Worm (Caenorhabditis elegans) whole organism, late embryonic: Measurements from ENCODE around the gene haf-2.

Source experiments
- ceh-34 ChIP-seq: sonication (generic microtip); optimal IDR thresholded peaks from 2 replicates; lab custom pipeline; 2016; ENCODE audit warnings: mild to moderate bottlenecking, missing genetic modification characterization, missing compliant biosample characterization
- elt-2 ChIP-seq: sonication (generic microtip); optimal IDR thresholded peaks from 2 replicates; lab custom pipeline; 2016; ENCODE audit warnings: missing genetic modification reagents, missing genetic modification characterization, missing compliant biosample characterization
- madf-2 ChIP-seq: sonication (generic microtip); optimal IDR thresholded peaks from 2 replicates; lab custom pipeline; 2017; ENCODE audit warnings: missing genetic modification characterization, missing compliant biosample characterization
- mec-3 ChIP-seq: sonication (generic microtip); optimal IDR thresholded peaks from 2 replicates; lab custom pipeline; 2016; ENCODE audit warnings: borderline replicate concordance, missing genetic modification characterization, missing compliant biosample characterization
- pag-3 ChIP-seq: sonication (generic microtip); optimal IDR thresholded peaks from 2 replicates; lab custom pipeline; 2016; ENCODE audit warnings: missing compliant biosample characterization, missing genetic modification characterization, borderline replicate concordance
- rnt-1 ChIP-seq: sonication (generic microtip); optimal IDR thresholded peaks from 2 replicates; lab custom pipeline; 2016; ENCODE audit warnings: missing genetic modification characterization, missing compliant biosample characterization
- tbx-2 ChIP-seq: sonication (generic microtip); optimal IDR thresholded peaks from 2 replicates; lab custom pipeline; 2016; ENCODE audit warnings: missing genetic modification characterization, missing compliant biosample characterization
- tbx-7 ChIP-seq: sonication (generic microtip); optimal IDR thresholded peaks from 2 replicates; lab custom pipeline; 2016; ENCODE audit warnings: missing genotype, missing genetic modification characterization, missing compliant biosample characterization

- TF ChIP-seq rnt-1 (no peak), madf-2 (no peak), mec-3 (no peak), pag-3 (no peak), tbx-7 (no peak), tbx-2 (tag; lab: Kevin White, UChicago) (no peak), elt-2 (no peak), ceh-34 (peak; percentile 26)
Observed at ce11 chrII:7343668-7344067, 12.6 kb downstream of the haf-2 start.
